Worm (Caenorhabditis elegans) whole organism, L1 larva: Measurements from ENCODE around the gene ltah-1.2.

ENCODE experiments used
- C04F5.9 ChIP-seq: sonication (generic microtip); optimal IDR thresholded peaks from 2 replicates; lab custom pipeline; 2016; ENCODE audit warnings: missing genetic modification characterization, missing compliant biosample characterization
- C16A3.4 ChIP-seq: fragments of 150-350 bp; optimal IDR thresholded peaks from 2 replicates; lab custom pipeline; 2014; ENCODE audit warnings: missing biosample characterization, missing genetic modification characterization
- C34B4.2 ChIP-seq: sonication (generic microtip); optimal IDR thresholded peaks from 2 replicates; lab custom pipeline; 2017; ENCODE audit warnings: mild to moderate bottlenecking, missing genetic modification characterization, missing compliant biosample characterization
- F16B12.6 ChIP-seq: fragments of 150-350 bp; optimal IDR thresholded peaks from 2 replicates; lab custom pipeline; 2014; ENCODE audit warnings: missing biosample characterization, missing genetic modification characterization
- Y116A8C.19 ChIP-seq: sonication (generic microtip); optimal IDR thresholded peaks from 2 replicates; lab custom pipeline; 2016; ENCODE audit warnings: missing compliant biosample characterization, missing genetic modification characterization, borderline replicate concordance
- aly-2 ChIP-seq: fragments of 150-350 bp; optimal IDR thresholded peaks from 2 replicates; lab custom pipeline; 2014; ENCODE audit warnings: missing biosample characterization, missing genetic modification characterization
- ama-1 ChIP-seq: fragments of 150-350 bp; optimal IDR thresholded peaks from 2 replicates; lab custom pipeline; 2014
- blmp-1 ChIP-seq: fragments of 150-350 bp; optimal IDR thresholded peaks from 2 replicates; lab custom pipeline; 2014; ENCODE audit warnings: missing biosample characterization, missing genetic modification characterization
- ceh-63 ChIP-seq: fragments of 200-800 bp; sonication (Bioruptor generic); optimal IDR thresholded peaks from 2 replicates; lab custom pipeline; 2018; ENCODE audit warnings: mild to moderate bottlenecking, missing genetic modification characterization, missing compliant biosample characterization
- ceh-82 ChIP-seq, 3 experiments: fragments of 150-350 bp in 1 of 3; sonication (generic microtip) in 2 of 3; optimal IDR thresholded peaks; 2 replicates each; lab custom pipeline; 2014 to 2017; ENCODE audit warnings: missing biosample characterization in 3 of 3, missing genetic modification characterization in 3 of 3
- ces-1 ChIP-seq: fragments of 150-350 bp; optimal IDR thresholded peaks from 2 replicates; lab custom pipeline; 2014; ENCODE audit warnings: missing biosample characterization, missing genetic modification reagents, missing genetic modification characterization
- dpl-1 ChIP-seq, 3 experiments: fragments of 150-350 bp in 2 of 3; sonication (generic microtip) in 1 of 3; optimal IDR thresholded peaks; 2 replicates each; lab custom pipeline; 2014 to 2017; ENCODE audit warnings: missing biosample characterization in 3 of 3, missing genetic modification characterization in 3 of 3, missing genetic modification reagents in 3 of 3
- egl-13 ChIP-seq: sonication (generic microtip); optimal IDR thresholded peaks from 2 replicates; lab custom pipeline; 2016; ENCODE audit warnings: missing genotype, missing genetic modification reagents, missing genetic modification characterization, missing compliant biosample characterization
- elt-2 ChIP-seq: sonication (generic microtip); optimal IDR thresholded peaks from 2 replicates; lab custom pipeline; 2016; ENCODE audit warnings: missing genetic modification characterization, mild to moderate bottlenecking, inconsistent platforms, missing compliant biosample characterization, missing genetic modification reagents
- ets-5 ChIP-seq: fragments of 200-800 bp; sonication (Bioruptor generic); IDR thresholded peaks from 2 replicates; pipeline ENCODE4 v1.3.6; 2022; ENCODE audit warnings: missing genetic modification characterization, missing compliant biosample characterization
- fkh-4 ChIP-seq: sonication (generic microtip); optimal IDR thresholded peaks from 2 replicates; lab custom pipeline; 2016; ENCODE audit warnings: missing compliant biosample characterization, missing genetic modification characterization, borderline replicate concordance
- fkh-8 ChIP-seq: sonication (generic microtip); optimal IDR thresholded peaks from 2 replicates; lab custom pipeline; 2016; ENCODE audit warnings: mild to moderate bottlenecking, missing genetic modification characterization, missing compliant biosample characterization
- fos-1 ChIP-seq: fragments of 150-350 bp; optimal IDR thresholded peaks from 2 replicates; lab custom pipeline; 2014; ENCODE audit warnings: missing biosample characterization, missing genetic modification characterization
- hlh-17 ChIP-seq: fragments of 200-800 bp; sonication (Bioruptor generic); optimal IDR thresholded peaks from 2 replicates; lab custom pipeline; 2018; ENCODE audit warnings: missing genetic modification characterization, mild to moderate bottlenecking, missing compliant biosample characterization, moderate library complexity, borderline replicate concordance
- hlh-4 ChIP-seq: sonication (generic microtip); optimal IDR thresholded peaks from 2 replicates; lab custom pipeline; 2016; ENCODE audit warnings: mild to moderate bottlenecking, missing genetic modification characterization, missing compliant biosample characterization
- jun-1 ChIP-seq: fragments of 150-350 bp; optimal IDR thresholded peaks from 2 replicates; lab custom pipeline; 2014; ENCODE audit warnings: missing biosample characterization, missing genetic modification reagents, missing genetic modification characterization
- lin-13 ChIP-seq: fragments of 150-350 bp; optimal IDR thresholded peaks from 2 replicates; lab custom pipeline; 2014; ENCODE audit warnings: missing biosample characterization, missing genetic modification reagents, missing genetic modification characterization
- lin-14 ChIP-seq: fragments of 200-800 bp; sonication (Bioruptor generic); optimal IDR thresholded peaks from 2 replicates; lab custom pipeline; 2018; ENCODE audit warnings: mild to moderate bottlenecking, missing genetic modification characterization, moderate library complexity, missing compliant biosample characterization
- lin-15B ChIP-seq: fragments of 150-350 bp; sonication (generic microtip); optimal IDR thresholded peaks from 3 replicates; lab custom pipeline; 2014; ENCODE audit warnings: missing biosample characterization, missing genetic modification characterization
- mdl-1 ChIP-seq, 2 experiments: fragments of 150-350 bp; optimal IDR thresholded peaks; 2 replicates each; lab custom pipeline; 2014 to 2017; ENCODE audit warnings: missing biosample characterization in 2 of 2, missing genetic modification characterization in 2 of 2, inconsistent platforms in 1 of 2
- nhr-12 ChIP-seq: sonication (generic microtip); optimal IDR thresholded peaks from 2 replicates; lab custom pipeline; 2017; ENCODE audit warnings: missing biosample characterization, missing genetic modification characterization
- nhr-19 ChIP-seq: fragments of 200-800 bp; sonication (Bioruptor generic); conservative IDR thresholded peaks from 2 replicates; pipeline ENCODE4 v1.3.6; 2022; ENCODE audit warnings: missing genetic modification characterization, missing compliant biosample characterization
- nhr-47 ChIP-seq: sonication (generic microtip); optimal IDR thresholded peaks from 2 replicates; lab custom pipeline; 2016; ENCODE audit warnings: mild to moderate bottlenecking, missing genetic modification characterization, moderate library complexity, missing compliant biosample characterization
- nhr-76 ChIP-seq: sonication (generic microtip); optimal IDR thresholded peaks from 2 replicates; lab custom pipeline; 2017; ENCODE audit warnings: missing biosample characterization, missing genetic modification characterization
- nhr-77 ChIP-seq: fragments of 150-350 bp; optimal IDR thresholded peaks from 2 replicates; lab custom pipeline; 2014; ENCODE audit warnings: missing biosample characterization, missing genetic modification characterization
- nhr-84 ChIP-seq: sonication (generic microtip); optimal IDR thresholded peaks from 2 replicates; lab custom pipeline; 2017; ENCODE audit warnings: missing biosample characterization, missing genetic modification characterization
- nhr-85 ChIP-seq: sonication (generic microtip); peaks from one replicate; lab custom pipeline; 2016; ENCODE audit warnings: missing genetic modification characterization, inconsistent platforms, missing compliant biosample characterization
- skn-1 ChIP-seq: fragments of 150-350 bp; optimal IDR thresholded peaks from 2 replicates; lab custom pipeline; 2014; ENCODE audit warnings: missing biosample characterization, missing genetic modification characterization
- snpc-4 ChIP-seq: fragments of 150-350 bp; optimal IDR thresholded peaks from 2 replicates; lab custom pipeline; 2014; ENCODE audit warnings: missing biosample characterization, missing genetic modification characterization
- snu-23 ChIP-seq: sonication (generic microtip); optimal IDR thresholded peaks from 2 replicates; lab custom pipeline; 2016; ENCODE audit warnings: missing genetic modification characterization, missing compliant biosample characterization
- sup-37 ChIP-seq: fragments of 200-800 bp; sonication (Bioruptor generic); optimal IDR thresholded peaks from 2 replicates; lab custom pipeline; 2018; ENCODE audit warnings: mild to moderate bottlenecking, missing genetic modification characterization, missing compliant biosample characterization
- tbx-2 ChIP-seq: sonication (generic microtip); optimal IDR thresholded peaks from 2 replicates; lab custom pipeline; 2016; ENCODE audit warnings: missing genetic modification characterization, missing compliant biosample characterization
- unc-30 ChIP-seq: sonication (generic microtip); optimal IDR thresholded peaks from 2 replicates; lab custom pipeline; 2017; ENCODE audit warnings: missing biosample characterization, missing genetic modification characterization
- unc-86 ChIP-seq: sonication (generic microtip); optimal IDR thresholded peaks from 2 replicates; lab custom pipeline; 2016; ENCODE audit warnings: missing genetic modification characterization, missing compliant biosample characterization
- unc-98 ChIP-seq: fragments of 200-800 bp; sonication (Bioruptor generic); IDR thresholded peaks from 2 replicates; pipeline ENCODE4 v1.3.6; 2022; ENCODE audit warnings: missing genetic modification characterization, missing compliant biosample characterization
- vab-15 ChIP-seq: sonication (generic microtip); optimal IDR thresholded peaks from 2 replicates; lab custom pipeline; 2017; ENCODE audit warnings: missing genotype, mild to moderate bottlenecking, missing genetic modification characterization, missing compliant biosample characterization
- zag-1 ChIP-seq: fragments of 150-350 bp; optimal IDR thresholded peaks from 2 replicates; lab custom pipeline; 2014; ENCODE audit warnings: missing biosample characterization, missing genetic modification characterization
- zip-4 ChIP-seq: fragments of 200-800 bp; sonication (Bioruptor generic); optimal IDR thresholded peaks from 2 replicates; lab custom pipeline; 2018; ENCODE audit warnings: mild to moderate bottlenecking, missing genetic modification characterization, moderate library complexity, missing compliant biosample characterization

The ltah-1.2 gene

DNA sequence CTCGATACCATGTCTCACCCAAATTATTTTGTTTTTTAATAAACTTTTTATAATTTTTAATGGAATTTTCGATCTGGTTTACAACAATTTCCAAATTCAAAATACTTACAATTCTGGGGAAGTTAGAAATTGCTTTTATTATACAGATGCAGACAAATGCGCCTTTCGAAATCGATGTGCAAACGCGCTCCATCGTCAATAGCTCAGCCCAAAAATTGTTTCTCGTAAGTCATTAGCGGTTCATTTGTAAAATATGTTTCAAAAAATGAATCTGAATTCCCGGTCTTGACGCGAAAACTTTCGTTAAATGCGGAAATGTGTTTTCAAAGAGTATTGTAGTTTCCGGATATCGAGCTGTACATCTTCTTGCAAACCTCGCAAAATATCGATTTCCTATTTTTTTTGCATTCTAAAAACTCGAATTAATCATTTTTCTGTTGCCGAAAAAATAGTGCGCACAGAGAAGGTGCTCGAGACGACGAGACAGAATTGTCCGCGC, 33.3 kb downstream of the ltah-1.2 start, which contains the start of gene Y37E11B.1 (continued):
- TF ChIP-seq fkh-4 (tag; lab: Kevin White, UChicago) (no peak), lin-13 (no peak), nhr-84 (tag; lab: Kevin White, UChicago) (no peak), dpl-1 (GFP tag; optimal IDR thresholded peaks at IDR 0.05; lab: Kevin White, UChicago) (peak in 1 of 3 experiments; percentile 30), sup-37 (GFP tag; lab: Kevin White, UChicago) (no peak), tbx-2 (tag; lab: Kevin White, UChicago) (no peak), nhr-76 (no peak), vab-15 (tag; lab: Kevin White, UChicago) (no peak), ces-1 (GFP tag; lab: Kevin White, UChicago) (no peak), C04F5.9 (tag; lab: Kevin White, UChicago) (no peak), snu-23 (GFP tag; lab: Kevin White, UChicago) (no peak), lin-15B (tag; lab: Kevin White, UChicago) (no peak), ets-5 (GFP tag; lab: Robert Waterston, UW) (no peak)

ce11 chrIV:3578667-3579066, 34.2 kb downstream of the ltah-1.2 start:
- no peak for TF ChIP-seq ama-1
- peak; percentile 63 for TF ChIP-seq nhr-85 (tag; lab: Kevin White, UChicago)
- no peak for TF ChIP-seq nhr-47 (tag; lab: Kevin White, UChicago)

ce11 chrIV:3578155-3578554, 34.7 kb downstream of the ltah-1.2 start, which contains the start of gene Y37E11B.2:
Gene Y37E11B.2, plus strand, starts transcription at chrIV:3578455.
- TF ChIP-seq unc-98 (GFP tag; lab: Robert Waterston, UW) (no peak), ceh-63 (GFP tag; lab: Kevin White, UChicago) (no peak), zag-1 (tag; lab: Kevin White, UChicago) (no peak)

DNA sequence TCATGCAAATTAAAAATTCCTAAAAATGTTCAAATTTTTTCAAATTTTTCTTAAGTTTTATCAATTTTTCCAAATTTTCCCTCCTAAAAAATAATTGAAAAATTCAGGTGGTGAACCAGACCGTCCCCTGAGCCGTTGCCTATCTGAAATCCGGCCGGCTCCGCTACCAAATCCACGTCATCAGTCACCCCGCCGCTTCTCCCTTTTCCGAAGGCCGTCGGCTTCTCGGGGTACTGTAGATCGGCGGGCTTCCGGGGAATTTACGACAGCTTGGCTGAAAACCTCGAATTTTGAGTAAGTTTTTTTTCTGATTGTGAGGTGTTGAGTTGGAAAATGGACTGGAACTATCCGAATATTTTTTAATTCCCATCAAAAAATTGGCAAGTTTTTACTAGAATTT, 42.3 kb downstream of the ltah-1.2 start:
- no peak for TF ChIP-seq hlh-4
- TF ChIP-seq aly-2, result no peak
- TF ChIP-seq blmp-1 (tag; lab: Kevin White, UChicago), result no peak
- TF ChIP-seq elt-2 (tag; lab: Kevin White, UChicago), result no peak
- TF ChIP-seq snu-23 (GFP tag; lab: Kevin White, UChicago), result no peak
- no peak for TF ChIP-seq skn-1 (tag; lab: Kevin White, UChicago)
- TF ChIP-seq lin-15B (tag; lab: Kevin White, UChicago), result no peak
- TF ChIP-seq F16B12.6 (tag; lab: Kevin White, UChicago), result no peak
- no peak for TF ChIP-seq ama-1
- no peak for TF ChIP-seq unc-86 (tag; lab: Kevin White, UChicago)
- no peak for TF ChIP-seq mdl-1 (tag; optimal IDR thresholded peaks at IDR 0.05; lab: Kevin White, UChicago)
- no peak for TF ChIP-seq hlh-17 (GFP tag; lab: Kevin White, UChicago)
- TF ChIP-seq jun-1 (tag; lab: Kevin White, UChicago), result no peak

- TF ChIP-seq snpc-4 (tag; lab: Kevin White, UChicago) (peak; percentile 55), nhr-12 (tag; lab: Kevin White, UChicago) (no peak), blmp-1 (tag; lab: Kevin White, UChicago) (no peak)
Observed at ce11 chrIV:3568608-3569007, 44.3 kb downstream of the ltah-1.2 start, which contains the start of gene otpl-1. Gene otpl-1, plus strand, starts transcription at chrIV:3568979.

- TF ChIP-seq zag-1 (tag; lab: Kevin White, UChicago) (no peak), lin-14 (GFP tag; lab: Kevin White, UChicago) (no peak), snpc-4 (tag; lab: Kevin White, UChicago) (no peak), fkh-8 (no peak), C34B4.2 (no peak), hlh-4 (no peak), lin-13 (no peak), fos-1 (tag; lab: Kevin White, UChicago) (no peak), Y116A8C.19 (tag; lab: Kevin White, UChicago) (no peak), nhr-19 (GFP tag; lab: Robert Waterston, UW) (no peak), egl-13 (tag; lab: Kevin White, UChicago) (no peak), mdl-1 (tag; optimal IDR thresholded peaks at IDR 0.05; lab: Kevin White, UChicago) (no peak), zip-4 (GFP tag; lab: Kevin White, UChicago) (no peak), unc-30 (tag; lab: Kevin White, UChicago) (no peak), ceh-82 (tag; optimal IDR thresholded peaks at IDR 0.05; lab: Kevin White, UChicago) (no peak), C16A3.4 (tag; lab: Kevin White, UChicago) (no peak), nhr-77 (tag; lab: Kevin White, UChicago) (no peak)
Observed at ce11 chrIV:3564901-3565300, 48.0 kb downstream of the ltah-1.2 start, which contains the start of gene sre-5. Gene sre-5, plus strand, starts transcription at chrIV:3565201.
